Worm (Caenorhabditis elegans) whole organism, late embryonic: ENCODE measurements around the gene F16G10.1.

Experiments used
- K02D7.2 ChIP-seq: sonication (generic microtip); optimal IDR thresholded peaks from 2 replicates; lab custom pipeline; 2017; ENCODE audit warnings: mild to moderate bottlenecking, missing genetic modification characterization, missing compliant biosample characterization
- ama-1 ChIP-seq: fragments of 150-350 bp; optimal IDR thresholded peaks from 2 replicates; lab custom pipeline; 2014
- ceh-14 ChIP-seq: sonication (generic microtip); optimal IDR thresholded peaks from 2 replicates; lab custom pipeline; 2016; ENCODE audit warnings: missing genotype, missing genetic modification characterization, missing compliant biosample characterization
- ceh-19 ChIP-seq: fragments of 200-800 bp; sonication (Bioruptor generic); optimal IDR thresholded peaks from 2 replicates; lab custom pipeline; 2018; ENCODE audit warnings: mild to moderate bottlenecking, missing genetic modification characterization, missing compliant biosample characterization
- ceh-48 ChIP-seq: sonication (generic microtip); optimal IDR thresholded peaks from 2 replicates; lab custom pipeline; 2016; ENCODE audit warnings: missing genetic modification characterization, inconsistent platforms, missing compliant biosample characterization
- ceh-9 ChIP-seq: sonication (generic microtip); optimal IDR thresholded peaks from 2 replicates; lab custom pipeline; 2016; ENCODE audit warnings: mild to moderate bottlenecking, missing genetic modification characterization, inconsistent platforms, missing compliant biosample characterization
- elt-2 ChIP-seq: sonication (generic microtip); optimal IDR thresholded peaks from 2 replicates; lab custom pipeline; 2016; ENCODE audit warnings: missing genetic modification reagents, missing genetic modification characterization, missing compliant biosample characterization
- eyg-1 ChIP-seq: sonication (generic microtip); optimal IDR thresholded peaks from 2 replicates; lab custom pipeline; 2016; ENCODE audit warnings: missing genotype, missing genetic modification characterization, missing compliant biosample characterization
- fkh-10 ChIP-seq: fragments of 150-350 bp; optimal IDR thresholded peaks from 2 replicates; lab custom pipeline; 2014; ENCODE audit warnings: missing biosample characterization, missing genetic modification reagents, missing genetic modification characterization
- hlh-30 ChIP-seq: sonication (generic microtip); optimal IDR thresholded peaks from 2 replicates; lab custom pipeline; 2017; ENCODE audit warnings: antibody characterized with exemption, missing genetic modification characterization, missing compliant biosample characterization; ENCODE audit not compliant: insufficient read depth
- lin-11 ChIP-seq: fragments of 200-800 bp; sonication (Bioruptor generic); optimal IDR thresholded peaks from 2 replicates; lab custom pipeline; 2018; ENCODE audit warnings: mild to moderate bottlenecking, missing genetic modification characterization, missing compliant biosample characterization
- sox-4 ChIP-seq: sonication (generic microtip); optimal IDR thresholded peaks from 2 replicates; lab custom pipeline; 2017; ENCODE audit warnings: mild to moderate bottlenecking, missing genetic modification characterization, inconsistent platforms, missing compliant biosample characterization
- unc-86 ChIP-seq: sonication (generic microtip); optimal IDR thresholded peaks from 2 replicates; lab custom pipeline; 2016; ENCODE audit warnings: missing genetic modification characterization, missing compliant biosample characterization

DNA sequence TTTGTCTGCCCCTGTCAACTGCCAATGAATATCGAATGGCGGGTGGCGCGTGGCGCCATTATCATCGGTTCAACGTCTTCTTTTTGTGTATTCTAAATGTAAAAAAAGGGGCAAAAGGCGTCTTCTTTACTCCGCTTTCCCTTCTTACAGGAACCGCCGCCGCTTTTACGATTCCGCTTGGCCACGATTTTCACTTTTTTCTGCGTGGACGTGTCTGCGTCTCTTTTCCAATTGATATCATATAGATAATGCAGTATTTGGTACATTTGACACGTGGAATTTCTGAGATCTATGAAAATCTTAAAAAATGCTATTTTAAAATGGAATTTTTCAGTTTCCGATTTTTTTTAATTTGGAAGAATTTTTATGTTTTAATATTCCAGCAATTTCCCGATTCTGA, 31.5 kb downstream of the F16G10.1 start:
- TF ChIP-seq ceh-19 (GFP tag; lab: Kevin White, UChicago) (no peak), ama-1 (lab: Kevin White, UChicago) (no peak), elt-2 (tag; lab: Kevin White, UChicago) (no peak), K02D7.2 (no peak), unc-86 (tag; lab: Kevin White, UChicago) (no peak), sox-4 (tag; lab: Kevin White, UChicago) (no peak), ceh-14 (no peak), fkh-10 (GFP tag; lab: Kevin White, UChicago) (no peak), ceh-48 (tag; lab: Kevin White, UChicago) (no peak), hlh-30 (no peak), lin-11 (tag; lab: Kevin White, UChicago) (no peak), eyg-1 (tag; lab: Kevin White, UChicago) (no peak), ceh-9 (tag; lab: Kevin White, UChicago) (no peak)
